Worm (Caenorhabditis elegans): Measurements from ENCODE around the gene M199.2.
A peak's percentile ranks its signal among the peaks of the same experiment; 100 is the strongest.

The M199.2 gene

ce11 chrIV:15103224-15103679, 5.3 kb upstream of the M199.2 start, which contains the start of gene srt-44:
srt-44 (plus strand) TSS chrIV:15103629.
- TF ChIP-seq nhr-237 (tag; optimal IDR thresholded peaks at IDR 0.05) (no peak), ceh-20 (GFP tag; IDR thresholded peaks at IDR 0.05) (no peak), R02D3.7 (tag; optimal IDR thresholded peaks at IDR 0.05) (no peak), nhr-102 (tag; optimal IDR thresholded peaks at IDR 0.05) (no peak), daf-16 (GFP tag; optimal IDR thresholded peaks at IDR 0.05) (no peak), daf-16 (tag; optimal IDR thresholded peaks at IDR 0.05) (no peak), dmd-9 (GFP tag; IDR thresholded peaks at IDR 0.05) (no peak), ZK546.5 (tag; optimal IDR thresholded peaks at IDR 0.05) (no peak), nhr-11 (tag; optimal IDR thresholded peaks at IDR 0.05) (no peak), unc-62 (GFP tag; optimal IDR thresholded peaks at IDR 0.05 in 1 of 2) (no peak), unc-62 (tag; optimal IDR thresholded peaks at IDR 0.05) (no peak), spr-1 (tag; optimal IDR thresholded peaks at IDR 0.05) (no peak), unc-130 (GFP tag; optimal IDR thresholded peaks at IDR 0.05) (no peak), unc-39 (tag; optimal IDR thresholded peaks at IDR 0.05) (no peak), dve-1 (tag; optimal IDR thresholded peaks at IDR 0.05; ENCODE audit: insufficient read depth) (no peak), sdz-12 (GFP tag; optimal IDR thresholded peaks at IDR 0.05) (no peak), ceh-44 (GFP tag; IDR thresholded peaks at IDR 0.05) (no peak)

ce11 chrIV:15107218-15107617, 1.4 kb upstream of the M199.2 start:
- TF ChIP-seq lin-13 (GFP tag; optimal IDR thresholded peaks at IDR 0.05) (peak; percentile 71), daf-8 (GFP tag; IDR thresholded peaks at IDR 0.05) (no peak), pqm-1 (tag; optimal IDR thresholded peaks at IDR 0.05) (no peak), snpc-1.2 (GFP tag; IDR thresholded peaks at IDR 0.05) (peak; percentile 79), hif-1 (tag; optimal IDR thresholded peaks at IDR 0.05) (no peak)

- TF ChIP-seq unc-62 (GFP tag; optimal IDR thresholded peaks at IDR 0.05 in 1 of 2) (peak in 1 of 2 experiments; percentile 37), unc-62 (tag; optimal IDR thresholded peaks at IDR 0.05) (no peak), daf-12 (tag; optimal IDR thresholded peaks at IDR 0.05) (no peak), tag-97 (GFP tag; IDR thresholded peaks at IDR 0.05) (no peak), ceh-82 (tag; optimal IDR thresholded peaks at IDR 0.05) (no peak)
Measured at ce11 chrIV:15113117-15113516, 4.5 kb downstream of the M199.2 start, which contains the start of gene M199.134. M199.134 (minus strand) TSS chrIV:15113217.

ce11 chrIV:15114324-15114723, 5.7 kb downstream of the M199.2 start, which contains the start of gene M199.135:
M199.135 (plus strand) TSS chrIV:15114624.
- TF ChIP-seq lir-3 (tag; optimal IDR thresholded peaks at IDR 0.05) (no peak), nhr-10 (tag; optimal IDR thresholded peaks at IDR 0.05) (no peak), sdz-12 (GFP tag; optimal IDR thresholded peaks at IDR 0.05) (no peak), egl-43 (GFP tag; IDR thresholded peaks at IDR 0.05) (no peak), snpc-1.2 (GFP tag; IDR thresholded peaks at IDR 0.05) (no peak), dpl-1 (GFP tag; optimal IDR thresholded peaks at IDR 0.05) (no peak), ceh-28 (tag; optimal IDR thresholded peaks at IDR 0.05) (no peak), nhr-102 (tag; optimal IDR thresholded peaks at IDR 0.05) (no peak), T20F7.1 (GFP tag; optimal IDR thresholded peaks at IDR 0.05) (no peak), mep-1 (tag; optimal IDR thresholded peaks at IDR 0.05) (no peak), ceh-20 (GFP tag; IDR thresholded peaks at IDR 0.05) (no peak)

ce11 chrIV:15118390-15118789, 9.8 kb downstream of the M199.2 start, which contains the start of gene M199.136:
M199.136 (plus strand) TSS chrIV:15118690.
- TF ChIP-seq nhr-77 (tag; optimal IDR thresholded peaks at IDR 0.05): no peak
- no peak for TF ChIP-seq zip-11 (GFP tag; IDR thresholded peaks at IDR 0.05)
- TF ChIP-seq nhr-10 (tag; optimal IDR thresholded peaks at IDR 0.05): no peak
- no peak for TF ChIP-seq mes-2 (tag; optimal IDR thresholded peaks at IDR 0.05; ENCODE audit: poor library complexity, severe bottlenecking)
- no peak for TF ChIP-seq ZK546.5 (tag; optimal IDR thresholded peaks at IDR 0.05)
- TF ChIP-seq jun-1 (tag; optimal IDR thresholded peaks at IDR 0.05): no peak
- TF ChIP-seq unc-62 (GFP tag; optimal IDR thresholded peaks at IDR 0.05 in 1 of 2): no peak
- no peak for TF ChIP-seq unc-62 (tag; optimal IDR thresholded peaks at IDR 0.05)
- no peak for TF ChIP-seq Y105C5A.15 (GFP tag; IDR thresholded peaks at IDR 0.05)
- no peak for TF ChIP-seq tra-1 (GFP tag; IDR thresholded peaks at IDR 0.05)
- no peak for TF ChIP-seq T20F7.1 (GFP tag; optimal IDR thresholded peaks at IDR 0.05)
- TF ChIP-seq fkh-10 (GFP tag; optimal IDR thresholded peaks at IDR 0.05): no peak
- TF ChIP-seq spr-1 (tag; optimal IDR thresholded peaks at IDR 0.05): no peak
- TF ChIP-seq egl-27 (tag; optimal IDR thresholded peaks at IDR 0.05): no peak
- no peak for TF ChIP-seq hmg-1.1 (GFP tag; IDR thresholded peaks at IDR 0.05)
